Fruit fly (Drosophila melanogaster): ENCODE results near the gene Grp170.

DNA sequence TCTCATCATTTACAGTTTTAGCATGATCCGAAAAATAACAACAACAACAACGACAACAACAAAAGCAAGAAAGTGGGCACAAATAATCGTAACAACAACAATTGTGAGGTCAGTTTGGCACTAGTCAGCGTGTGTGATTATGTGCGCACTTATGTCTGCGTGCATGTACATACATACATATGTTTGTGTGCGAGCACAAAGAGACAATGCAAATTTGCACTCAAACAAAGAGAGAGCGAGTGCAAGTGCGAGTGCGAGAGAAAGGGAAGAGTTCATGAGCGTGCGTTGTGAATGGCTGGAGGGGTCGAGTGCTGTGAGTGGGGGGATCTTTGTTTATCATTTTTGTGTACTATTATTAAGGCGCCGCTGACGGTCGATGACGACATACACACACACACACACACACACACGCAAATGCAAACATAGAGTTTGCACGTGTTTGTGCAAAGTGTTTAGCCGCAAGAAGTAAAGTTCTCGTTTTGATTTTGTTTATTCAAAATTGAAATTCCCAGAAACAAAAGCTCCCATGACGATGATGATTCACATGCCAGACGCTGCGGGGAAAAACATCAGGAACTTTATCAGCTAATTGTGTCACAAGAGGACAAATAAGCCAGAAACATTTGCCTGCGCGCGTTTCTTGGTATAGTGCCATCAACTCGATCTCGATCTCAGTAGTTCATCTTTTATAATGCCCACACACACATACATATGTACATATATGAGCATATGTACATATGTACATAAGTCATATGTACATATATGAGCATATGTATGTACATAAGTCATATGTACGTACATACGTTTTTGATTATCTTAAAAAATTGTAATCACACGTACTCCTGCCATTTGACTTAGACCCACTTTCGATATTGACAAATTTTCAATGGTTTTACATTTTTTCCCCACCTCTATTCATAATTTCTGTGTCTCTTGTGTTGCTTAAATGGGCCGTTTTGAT is 19.9 kb upstream of the Grp170 start:
- TF ChIP-seq CkIIα-i1 (GFP tag; IDR thresholded peaks at IDR 0.05): no peak
- TF ChIP-seq CG9609 (GFP tag; optimal IDR thresholded peaks at IDR 0.05): no peak
- TF ChIP-seq ham (GFP tag; IDR thresholded peaks at IDR 0.05): no peak
- TF ChIP-seq CG14050 (GFP tag; IDR thresholded peaks at IDR 0.05): no peak
- TF ChIP-seq seq (GFP tag; IDR thresholded peaks at IDR 0.05): no peak

All from whole organism, embryonic.